Worm (Caenorhabditis elegans): ENCODE measurements around the gene F35H8.4.

The F35H8.4 gene

ce11 chrII:9559929-9560328, at the start of gene F35H8.4:
F35H8.4 (minus strand) TSS chrII:9560029.
- no peak for TF ChIP-seq hlh-15 (tag; optimal IDR thresholded peaks at IDR 0.05)

DNA sequence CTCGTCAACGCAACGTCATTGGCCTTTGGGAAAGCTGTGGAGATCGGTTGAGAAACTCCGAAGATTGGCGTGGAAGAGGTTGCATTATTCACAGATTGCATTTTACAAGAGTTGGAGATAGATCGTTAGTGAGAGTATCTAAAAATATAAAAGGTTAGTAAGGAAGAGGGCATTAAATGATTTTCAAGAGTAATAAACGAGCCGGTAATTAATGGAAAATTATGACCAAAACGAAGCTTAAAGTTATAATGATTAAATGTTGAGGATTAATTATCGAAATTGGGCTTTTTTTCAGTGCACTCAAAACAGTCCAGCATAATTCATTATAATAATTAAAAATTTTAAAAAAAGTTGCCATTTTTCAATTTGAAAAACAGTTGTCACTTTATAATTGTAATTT, 49.5 kb upstream of the F35H8.4 start, which contains the start of gene pap-2:
Gene pap-2 (minus strand): TSS at position 101 of the 400 bp plus-strand sequence.
- no peak for TF ChIP-seq ceh-31 (tag; optimal IDR thresholded peaks at IDR 0.05)

DNA sequence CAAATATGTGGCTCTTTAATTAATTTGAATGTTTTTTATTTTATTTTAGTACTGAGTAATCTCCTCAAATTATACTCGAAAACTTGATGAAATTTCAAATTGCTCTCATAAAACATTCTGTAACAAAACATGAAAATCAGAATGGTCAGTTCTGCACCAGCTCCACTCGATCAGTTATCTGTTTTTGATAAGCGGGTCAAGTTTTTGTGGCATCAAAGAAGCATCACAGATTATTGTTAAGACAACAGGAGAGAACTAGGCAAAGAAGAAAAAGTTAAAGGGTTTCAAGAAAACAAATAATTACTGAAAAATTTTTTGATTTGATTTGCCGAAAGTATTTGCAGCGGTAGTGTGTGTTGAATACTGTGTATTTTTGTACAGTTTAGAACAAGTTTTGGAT, 47.3 kb upstream of the F35H8.4 start:
- no peak for TF ChIP-seq ceh-30 (tag; optimal IDR thresholded peaks at IDR 0.05)
- no peak for TF ChIP-seq hlh-13 (GFP tag; optimal IDR thresholded peaks at IDR 0.05)
- no peak for TF ChIP-seq lim-6 (tag; optimal IDR thresholded peaks at IDR 0.05)

DNA sequence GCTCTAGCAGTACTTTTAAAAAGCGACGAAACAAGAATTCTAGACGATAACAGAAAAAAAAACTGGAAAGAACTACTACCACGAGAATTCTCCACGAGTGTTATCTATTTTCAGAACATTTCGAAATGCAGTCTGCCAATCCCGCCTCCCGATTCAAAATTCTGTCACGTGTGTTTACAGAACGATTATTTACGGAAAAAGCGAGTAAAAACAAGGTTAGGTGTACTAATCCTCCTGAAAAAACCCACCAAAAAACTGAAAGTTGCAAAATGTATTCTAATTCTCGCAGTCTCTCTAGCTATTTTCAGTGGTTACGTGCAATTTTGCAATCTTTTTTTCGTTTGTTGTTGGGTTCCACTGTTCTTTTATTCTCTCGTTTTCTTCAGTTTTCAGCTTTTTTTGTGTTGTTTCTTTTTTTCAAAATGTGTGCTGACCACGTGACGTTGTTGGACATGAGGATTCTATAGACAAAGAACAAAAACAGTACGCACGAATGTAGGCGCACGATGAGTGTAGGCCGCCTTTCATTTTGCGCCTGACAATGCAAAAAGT, 46.7 kb upstream of the F35H8.4 start:
- TF ChIP-seq dve-1 (tag; optimal IDR thresholded peaks at IDR 0.05) (no peak), F13H6.1 (tag; optimal IDR thresholded peaks at IDR 0.05) (no peak), nhr-232 (tag; optimal IDR thresholded peaks at IDR 0.05) (no peak), ceh-48 (tag; optimal IDR thresholded peaks at IDR 0.05) (no peak), sox-2 (GFP tag; IDR thresholded peaks at IDR 0.05) (no peak), ceh-22 (tag; optimal IDR thresholded peaks at IDR 0.05) (no peak), fax-1 (tag; optimal IDR thresholded peaks at IDR 0.05) (no peak), madf-2 (tag; optimal IDR thresholded peaks at IDR 0.05) (no peak)

ce11 chrII:9605954-9606353, 46.1 kb upstream of the F35H8.4 start:
- TF ChIP-seq fax-1 (tag; optimal IDR thresholded peaks at IDR 0.05) = no peak
- no peak for TF ChIP-seq C08G9.2 (tag; optimal IDR thresholded peaks at IDR 0.05)
- no peak for TF ChIP-seq hlh-13 (GFP tag; optimal IDR thresholded peaks at IDR 0.05)
- TF ChIP-seq ceh-2 (tag; optimal IDR thresholded peaks at IDR 0.05) = no peak
- TF ChIP-seq hlh-6 (tag; optimal IDR thresholded peaks at IDR 0.05) = no peak

ce11 chrII:9605336-9605735, 45.5 kb upstream of the F35H8.4 start, which contains the start of gene nhr-19:
nhr-19 (minus strand) TSS chrII:9605526.
- no peak for TF ChIP-seq rnt-1 (tag; optimal IDR thresholded peaks at IDR 0.05)

DNA sequence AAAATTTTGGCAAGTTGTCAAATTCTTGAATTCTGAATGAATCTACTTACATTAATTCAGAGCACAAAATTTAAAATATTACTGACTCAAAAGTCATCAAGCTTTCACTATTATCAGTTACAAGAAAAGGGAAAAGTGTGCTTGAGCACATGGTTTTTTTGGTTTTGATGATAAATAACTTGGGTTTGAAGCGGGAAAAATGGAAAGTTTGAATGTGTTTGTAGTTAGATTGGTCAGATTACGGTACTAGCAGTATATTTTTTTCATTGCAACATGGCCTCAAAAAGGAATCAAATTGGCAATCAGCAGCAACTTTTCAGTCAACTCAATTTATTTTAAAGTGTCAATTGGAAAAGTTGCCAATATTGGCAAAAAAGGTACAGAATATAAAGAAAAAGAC, 44.9 kb upstream of the F35H8.4 start:
- TF ChIP-seq zip-5 (tag; optimal IDR thresholded peaks at IDR 0.05) = no peak
- no peak for TF ChIP-seq ceh-24 (tag; optimal IDR thresholded peaks at IDR 0.05)
- TF ChIP-seq ztf-16 (tag; optimal IDR thresholded peaks at IDR 0.05) = no peak
- TF ChIP-seq madf-2 (tag; optimal IDR thresholded peaks at IDR 0.05) = no peak
- TF ChIP-seq ceh-45 (GFP tag; IDR thresholded peaks at IDR 0.05) = no peak
- TF ChIP-seq che-1 (tag; optimal IDR thresholded peaks at IDR 0.05) = no peak
- TF ChIP-seq pat-9 (tag; optimal IDR thresholded peaks at IDR 0.05) = no peak
- no peak for TF ChIP-seq unc-86 (tag; optimal IDR thresholded peaks at IDR 0.05)
- TF ChIP-seq sdc-2 (tag; optimal IDR thresholded peaks at IDR 0.05) = no peak
- no peak for TF ChIP-seq ceh-48 (tag; optimal IDR thresholded peaks at IDR 0.05)
- no peak for TF ChIP-seq pag-3 (tag; optimal IDR thresholded peaks at IDR 0.05; ENCODE audit: borderline replicate concordance)
- no peak for TF ChIP-seq pha-2 (tag; optimal IDR thresholded peaks at IDR 0.05)
- TF ChIP-seq T23F11.4 (GFP tag; optimal IDR thresholded peaks at IDR 0.05) = no peak
- no peak for TF ChIP-seq tbx-7 (tag; optimal IDR thresholded peaks at IDR 0.05)
- no peak for TF ChIP-seq F13H6.1 (tag; optimal IDR thresholded peaks at IDR 0.05)
- TF ChIP-seq unc-42 (tag; optimal IDR thresholded peaks at IDR 0.05) = no peak
- no peak for TF ChIP-seq eyg-1 (tag; optimal IDR thresholded peaks at IDR 0.05)
- TF ChIP-seq ceh-2 (tag; optimal IDR thresholded peaks at IDR 0.05) = no peak
- TF ChIP-seq fax-1 (tag; optimal IDR thresholded peaks at IDR 0.05) = no peak
- TF ChIP-seq unc-55 (GFP tag; optimal IDR thresholded peaks at IDR 0.05) = no peak
